Worm (Caenorhabditis elegans): ENCODE results near the gene fbxa-83.

fbxa-83 gene

ce11 chrIV:14284920-14285319 is 41.3 kb downstream of the fbxa-83 start:
- TF ChIP-seq dsc-1 (tag; optimal IDR thresholded peaks at IDR 0.05) = no peak
- no peak for TF ChIP-seq efl-1 (optimal IDR thresholded peaks at IDR 0.05)
- peak in 1 of 2 experiments; percentile 78 for TF ChIP-seq efl-1 (GFP tag; optimal IDR thresholded peaks at IDR 0.05 in 1 of 2)
- TF ChIP-seq pag-3 (tag; optimal IDR thresholded peaks at IDR 0.05; ENCODE audit: borderline replicate concordance, insufficient read depth) = no peak
- no peak for TF ChIP-seq rnt-1 (tag; optimal IDR thresholded peaks at IDR 0.05)

ce11 chrIV:14276773-14277388 is 49.3 kb downstream of the fbxa-83 start:
- TF ChIP-seq efl-1 (optimal IDR thresholded peaks at IDR 0.05) (no peak), efl-1 (GFP tag; optimal IDR thresholded peaks at IDR 0.05 in 1 of 2) (no peak), egl-13 (tag; optimal IDR thresholded peaks at IDR 0.05) (peak; percentile 5)

- TF ChIP-seq nhr-20 (tag; optimal IDR thresholded peaks at IDR 0.05) (no peak), nhr-71 (tag; optimal IDR thresholded peaks at IDR 0.05) (no peak), egl-13 (tag; optimal IDR thresholded peaks at IDR 0.05) (no peak), sptf-1 (tag; optimal IDR thresholded peaks at IDR 0.05) (no peak), lin-13 (GFP tag; optimal IDR thresholded peaks at IDR 0.05) (no peak), ces-1 (GFP tag; optimal IDR thresholded peaks at IDR 0.05) (no peak)
These were observed 50.0 kb downstream of the fbxa-83 start, which contains the start of gene ilcr-1 for ce11 chrIV:14276160-14276559. TSS of gene ilcr-1 (plus strand) at chrIV:14276460.

ce11 chrIV:14274834-14275233 is 51.3 kb downstream of the fbxa-83 start:
- TF ChIP-seq nhr-47 (tag; optimal IDR thresholded peaks at IDR 0.05) = peak; percentile 48
- peak; percentile 62 for TF ChIP-seq sox-4 (tag; optimal IDR thresholded peaks at IDR 0.05)
- TF ChIP-seq pax-3 (tag; optimal IDR thresholded peaks at IDR 0.05) = peak; percentile 27
- peak; percentile 31 for TF ChIP-seq fkh-4 (tag; optimal IDR thresholded peaks at IDR 0.05; ENCODE audit: borderline replicate concordance)
- TF ChIP-seq nhr-71 (tag; optimal IDR thresholded peaks at IDR 0.05) = peak; percentile 66
- no peak for TF ChIP-seq unc-98 (GFP tag; IDR thresholded peaks at IDR 0.05)
- no peak for TF ChIP-seq snpc-4 (tag; optimal IDR thresholded peaks at IDR 0.05)
- peak; percentile 90 for TF ChIP-seq fkh-8 (tag; optimal IDR thresholded peaks at IDR 0.05)
- peak; percentile 72 for TF ChIP-seq dsc-1 (tag; optimal IDR thresholded peaks at IDR 0.05)
